In the genomic region with DNA sequence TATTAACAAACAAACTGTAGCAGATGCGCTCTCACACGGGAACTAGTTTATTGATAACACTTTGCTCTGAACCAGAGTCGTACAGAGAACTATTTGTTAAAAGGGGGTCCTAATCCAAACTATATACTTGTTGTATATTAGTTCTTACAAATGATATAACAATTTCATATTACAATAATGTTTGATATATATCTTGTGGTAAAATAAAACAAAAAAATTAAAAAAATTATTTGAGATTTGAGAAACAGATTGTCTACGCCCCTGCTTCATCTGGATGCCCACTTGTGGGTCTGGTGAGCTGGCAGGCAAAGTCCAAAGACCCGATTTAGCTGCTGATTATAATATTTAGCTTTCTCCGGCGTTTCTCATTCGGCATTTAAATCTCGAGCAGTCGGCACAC, we compare ENCODE assay signal across 5 fruit fly cellular contexts.
A peak's percentile ranks its signal among the peaks of the same experiment; 100 is the strongest.
TF ChIP-seq lines count a peak whose summit lies in the region.

TSS of gene CG5321 (plus strand) at position 380 of the 400 bp plus-strand sequence.

- TF ChIP-seq CTCF in whole organism, embryonic (GFP tag; optimal IDR thresholded peaks at IDR 0.05; lab: Kevin White, UChicago): no peak

TF ChIP-seq in whole organism, adult, 20 proteins besides CTCF, POLR2A, EP300 and RAD21 (continues in another document):
- TF ChIP-seq bab1 (GFP tag; optimal IDR thresholded peaks at IDR 0.05; lab: Kevin White, UChicago): no peak
- TF ChIP-seq pad (GFP tag; optimal IDR thresholded peaks at IDR 0.05; lab: Kevin White, UChicago): peak; percentile 41
- TF ChIP-seq Clk (GFP tag; optimal IDR thresholded peaks at IDR 0.05; lab: Kevin White, UChicago): peak; percentile 23
- peak; percentile 16 for TF ChIP-seq CG5204 (GFP tag; optimal IDR thresholded peaks at IDR 0.05; lab: Kevin White, UChicago)
- no peak for TF ChIP-seq cic (GFP tag; optimal IDR thresholded peaks at IDR 0.05; lab: Kevin White, UChicago)
- TF ChIP-seq CG7045 (GFP tag; optimal IDR thresholded peaks at IDR 0.05; lab: Kevin White, UChicago): peak; percentile 59
- TF ChIP-seq toe (GFP tag; optimal IDR thresholded peaks at IDR 0.05; lab: Kevin White, UChicago): peak; percentile 25
- TF ChIP-seq Crg-1 (GFP tag; optimal IDR thresholded peaks at IDR 0.05; lab: Kevin White, UChicago): no peak
- TF ChIP-seq ovo (GFP tag; optimal IDR thresholded peaks at IDR 0.05; lab: Kevin White, UChicago): no peak
- peak; percentile 80 for TF ChIP-seq CG14711 (tag; optimal IDR thresholded peaks at IDR 0.05; lab: Kevin White, UChicago)
- peak; percentile 65 for TF ChIP-seq CG11617 (GFP tag; optimal IDR thresholded peaks at IDR 0.05; lab: Kevin White, UChicago)
- TF ChIP-seq tj (GFP tag; optimal IDR thresholded peaks at IDR 0.05; lab: Kevin White, UChicago): peak; percentile 53
- peak; percentile 34 for TF ChIP-seq Mnt (GFP tag; optimal IDR thresholded peaks at IDR 0.05; lab: Kevin White, UChicago)
- no peak for TF ChIP-seq kay (GFP tag; lab: Kevin White, UChicago; ENCODE audit: borderline replicate concordance)
- peak; percentile 81 for TF ChIP-seq CG7101 (tag; optimal IDR thresholded peaks at IDR 0.05; lab: Kevin White, UChicago)
- TF ChIP-seq CG33017 (tag; optimal IDR thresholded peaks at IDR 0.05; lab: Kevin White, UChicago): peak; percentile 72
- no peak for TF ChIP-seq cnc (optimal IDR thresholded peaks at IDR 0.05; lab: Kevin White, UChicago)

TF ChIP-seq in whole organism, embryonic, 481 proteins besides CTCF, POLR2A, EP300 and RAD21 (continues in another document):
- TF ChIP-seq HLH3B (GFP tag; IDR thresholded peaks at IDR 0.05; lab: Robert Waterston, UW) (peak; percentile 54; the same call in 1 of the 2 replicates), CG3847 (GFP tag; IDR thresholded peaks at IDR 0.05; lab: Robert Waterston, UW) (no peak), esg (GFP tag; conservative IDR thresholded peaks at IDR 0.05; lab: Robert Waterston, UW) (no peak), Blimp-1 (GFP tag; optimal IDR thresholded peaks at IDR 0.05; lab: Kevin White, UChicago) (peak; percentile 75), Fer1 (GFP tag; optimal IDR thresholded peaks at IDR 0.05; lab: Kevin White, UChicago) (peak; percentile 31), bbx (GFP tag; IDR thresholded peaks at IDR 0.05; lab: Robert Waterston, UW; ENCODE audit: partially characterized antibody) (no peak), sim (GFP tag; IDR thresholded peaks at IDR 0.05; lab: Robert Waterston, UW) (no peak), CG4360 (GFP tag; IDR thresholded peaks at IDR 0.05; lab: Robert Waterston, UW) (no peak), Vsx1 (GFP tag; optimal IDR thresholded peaks at IDR 0.05; lab: Kevin White, UChicago) (no peak), CG10959 (GFP tag; IDR thresholded peaks at IDR 0.05; lab: Robert Waterston, UW) (no peak), Oli (tag; optimal IDR thresholded peaks at IDR 0.05; lab: Kevin White, UChicago) (peak; percentile 33), cg (GFP tag; optimal IDR thresholded peaks at IDR 0.05; lab: Kevin White, UChicago) (no peak), luna (GFP tag; optimal IDR thresholded peaks at IDR 0.05; lab: Kevin White, UChicago) (no peak), Hsf (GFP tag; optimal IDR thresholded peaks at IDR 0.05; lab: Kevin White, UChicago) (no peak), mam (GFP tag; optimal IDR thresholded peaks at IDR 0.05; lab: Kevin White, UChicago) (no peak), Bgb (GFP tag; IDR thresholded peaks at IDR 0.05; lab: Robert Waterston, UW; ENCODE audit: partially characterized antibody) (no peak), CG18619 (GFP tag; optimal IDR thresholded peaks at IDR 0.05; lab: Kevin White, UChicago) (no peak), cwo (GFP tag; optimal IDR thresholded peaks at IDR 0.05; lab: Kevin White, UChicago) (peak; percentile 28)

TF ChIP-seq in whole organism, prepupa, 60 proteins besides CTCF, POLR2A, EP300 and RAD21 (continues in another document):
- TF ChIP-seq CG6276 (GFP tag; optimal IDR thresholded peaks at IDR 0.05; lab: Kevin White, UChicago) (peak; percentile 60), Ets96B (tag; optimal IDR thresholded peaks at IDR 0.05; lab: Kevin White, UChicago) (peak; percentile 41), dsx (GFP tag; optimal IDR thresholded peaks at IDR 0.05; lab: Kevin White, UChicago; ENCODE audit: poor library complexity, severe bottlenecking) (no peak), dac (GFP tag; optimal IDR thresholded peaks at IDR 0.05; lab: Kevin White, UChicago) (peak; percentile 28), CG9139 (GFP tag; optimal IDR thresholded peaks at IDR 0.05; lab: Kevin White, UChicago) (no peak), CG32006 (GFP tag; optimal IDR thresholded peaks at IDR 0.05; lab: Kevin White, UChicago) (peak; percentile 73), CG3032 (tag; optimal IDR thresholded peaks at IDR 0.05; lab: Kevin White, UChicago) (peak; percentile 23), Eip93F (GFP tag; optimal IDR thresholded peaks at IDR 0.05; lab: Kevin White, UChicago) (no peak), CG8632 (GFP tag; optimal IDR thresholded peaks at IDR 0.05; lab: Kevin White, UChicago) (no peak), CG1621 (tag; optimal IDR thresholded peaks at IDR 0.05; lab: Kevin White, UChicago) (no peak), Lpt (GFP tag; optimal IDR thresholded peaks at IDR 0.05; lab: Kevin White, UChicago) (no peak), Gug (GFP tag; IDR thresholded peaks at IDR 0.05; lab: Robert Waterston, UW) (peak; percentile 67), vri (GFP tag; optimal IDR thresholded peaks at IDR 0.05; lab: Kevin White, UChicago) (no peak), Smox (GFP tag; optimal IDR thresholded peaks at IDR 0.05; lab: Kevin White, UChicago) (no peak), Ets21C (GFP tag; optimal IDR thresholded peaks at IDR 0.05; lab: Kevin White, UChicago) (no peak), achi (GFP tag; optimal IDR thresholded peaks at IDR 0.05; lab: Kevin White, UChicago) (peak; percentile 20), salr (GFP tag; optimal IDR thresholded peaks at IDR 0.05; lab: Kevin White, UChicago) (peak in 1 of 2 experiments; percentile 26), pdm3 (GFP tag; optimal IDR thresholded peaks at IDR 0.05; lab: Kevin White, UChicago) (peak; percentile 29)

TF ChIP-seq in whole organism, pupa, 21 proteins besides CTCF, POLR2A, EP300 and RAD21 (continues in another document):
- TF ChIP-seq CG12605 (GFP tag; IDR thresholded peaks at IDR 0.05; lab: Robert Waterston, UW) (0 out of 2 replicates have a peak, but pooled peaks have one; percentile 11), Snoo (tag; optimal IDR thresholded peaks at IDR 0.05; lab: Kevin White, UChicago) (no peak), CG10348 (GFP tag; IDR thresholded peaks at IDR 0.05; lab: Robert Waterston, UW) (no peak), fd96Ca (GFP tag; IDR thresholded peaks at IDR 0.05; lab: Robert Waterston, UW) (no peak), CG15710 (tag; optimal IDR thresholded peaks at IDR 0.05; lab: Kevin White, UChicago) (peak; percentile 20), Pif1A (GFP tag; optimal IDR thresholded peaks at IDR 0.05; lab: Kevin White, UChicago) (peak; percentile 21), gl (tag; optimal IDR thresholded peaks at IDR 0.05; lab: Kevin White, UChicago) (no peak), EcR (GFP tag; optimal IDR thresholded peaks at IDR 0.05; lab: Kevin White, UChicago) (no peak), CG17806 (tag; optimal IDR thresholded peaks at IDR 0.05; lab: Kevin White, UChicago) (peak; percentile 47), rn (GFP tag; IDR thresholded peaks at IDR 0.05; lab: Robert Waterston, UW) (no peak), CG14655 (GFP tag; optimal IDR thresholded peaks at IDR 0.05; lab: Kevin White, UChicago) (peak; percentile 73), D1 (tag; optimal IDR thresholded peaks at IDR 0.05; lab: Kevin White, UChicago) (no peak), CG9948 (tag; optimal IDR thresholded peaks at IDR 0.05; lab: Kevin White, UChicago) (peak; percentile 34), CG32121 (GFP tag; IDR thresholded peaks at IDR 0.05; lab: Robert Waterston, UW) (peak; percentile 45; the same call in 1 of the 2 replicates), CG8159 (tag; optimal IDR thresholded peaks at IDR 0.05; lab: Kevin White, UChicago) (peak; percentile 43), Ets98B (GFP tag; IDR thresholded peaks at IDR 0.05; lab: Robert Waterston, UW) (peak; percentile 20; the same call in 1 of the 2 replicates), CG8301 (tag; optimal IDR thresholded peaks at IDR 0.05; lab: Kevin White, UChicago) (peak; percentile 67), CG34367 (tag; optimal IDR thresholded peaks at IDR 0.05; lab: Kevin White, UChicago) (peak; percentile 13), CG13204 (GFP tag; optimal IDR thresholded peaks at IDR 0.05; lab: Kevin White, UChicago) (no peak), Pif1B (GFP tag; optimal IDR thresholded peaks at IDR 0.05; lab: Kevin White, UChicago) (peak; percentile 41)

TF ChIP-seq in whole organism, wandering third instar larva, 38 proteins besides CTCF, POLR2A, EP300 and RAD21:
- TF ChIP-seq fru (GFP tag; optimal IDR thresholded peaks at IDR 0.05; lab: Kevin White, UChicago): no peak
- no peak for TF ChIP-seq GATAd (GFP tag; optimal IDR thresholded peaks at IDR 0.05; lab: Kevin White, UChicago)
- TF ChIP-seq jim (GFP tag; optimal IDR thresholded peaks at IDR 0.05; lab: Kevin White, UChicago): no peak
- TF ChIP-seq woc (GFP tag; optimal IDR thresholded peaks at IDR 0.05; lab: Kevin White, UChicago): no peak
- no peak for TF ChIP-seq foxo (GFP tag; optimal IDR thresholded peaks at IDR 0.05; lab: Kevin White, UChicago)
- peak; percentile 12 for TF ChIP-seq rgr (GFP tag; optimal IDR thresholded peaks at IDR 0.05; lab: Kevin White, UChicago)
- TF ChIP-seq Jra (GFP tag; optimal IDR thresholded peaks at IDR 0.05; lab: Kevin White, UChicago): no peak
- TF ChIP-seq Hnf4 (GFP tag; optimal IDR thresholded peaks at IDR 0.05; lab: Kevin White, UChicago): peak; percentile 32
- peak; percentile 35 for TF ChIP-seq h (GFP tag; optimal IDR thresholded peaks at IDR 0.05; lab: Kevin White, UChicago)
- TF ChIP-seq dmrt93B (GFP tag; optimal IDR thresholded peaks at IDR 0.05; lab: Kevin White, UChicago): no peak
